Worm (Caenorhabditis elegans): ENCODE data around the gene T23B12.11.

ce11 chrV:8415113-8415530 lies 40.1 kb upstream of the T23B12.11 start:
- TF ChIP-seq fkh-10 (GFP tag; optimal IDR thresholded peaks at IDR 0.05) (no peak), F13H6.1 (tag; optimal IDR thresholded peaks at IDR 0.05) (no peak), ama-1 (optimal IDR thresholded peaks at IDR 0.05) (no peak), che-1 (tag; optimal IDR thresholded peaks at IDR 0.05) (no peak), pax-1 (tag; optimal IDR thresholded peaks at IDR 0.05) (no peak), hlh-30 (tag; optimal IDR thresholded peaks at IDR 0.05; ENCODE audit: insufficient read depth) (no peak), ceh-19 (GFP tag; optimal IDR thresholded peaks at IDR 0.05) (no peak), hlh-13 (GFP tag; optimal IDR thresholded peaks at IDR 0.05) (no peak)
